Worm (Caenorhabditis elegans): Measurements from ENCODE around the gene ZK1127.12.

Gene ZK1127.12

DNA sequence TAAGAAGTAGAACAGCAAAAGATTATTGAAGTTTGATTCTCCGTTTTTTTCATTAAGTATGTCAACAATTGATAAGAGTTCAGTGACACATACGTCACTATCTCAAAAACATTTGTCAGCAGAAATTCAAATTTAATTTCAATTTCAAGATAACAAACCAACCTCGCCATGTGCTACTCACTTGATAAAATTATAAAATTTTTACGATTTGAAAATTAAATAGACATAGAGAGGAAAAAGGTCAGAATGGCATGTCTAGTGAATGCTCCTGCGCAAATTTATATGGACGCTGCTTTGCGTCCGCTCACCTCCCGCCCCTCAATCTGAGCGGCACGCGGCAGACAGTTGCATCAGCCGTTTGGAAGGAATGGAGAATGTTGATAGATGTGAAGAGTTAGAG, 8.3 kb downstream of the ZK1127.12 start (continued):
- TF ChIP-seq nhr-11 (tag; optimal IDR thresholded peaks at IDR 0.05) (peak; percentile 29), D1046.2 (GFP tag; IDR thresholded peaks at IDR 0.05) (no peak), fkh-10 (GFP tag; optimal IDR thresholded peaks at IDR 0.05) (no peak), nhr-102 (tag; optimal IDR thresholded peaks at IDR 0.05) (peak; percentile 60), hif-1 (tag; optimal IDR thresholded peaks at IDR 0.05) (no peak), egl-43 (GFP tag; IDR thresholded peaks at IDR 0.05) (no peak), aly-2 (tag; optimal IDR thresholded peaks at IDR 0.05) (no peak), daf-19 (GFP tag; conservative IDR thresholded peaks at IDR 0.05) (no peak), lin-1 (GFP tag; IDR thresholded peaks at IDR 0.05) (peak; percentile 70), F37D6.2 (tag; optimal IDR thresholded peaks at IDR 0.05) (no peak), F26F4.8 (GFP tag; conservative IDR thresholded peaks at IDR 0.05) (no peak), pqm-1 (tag; optimal IDR thresholded peaks at IDR 0.05) (peak; percentile 91), hlh-30 (tag; optimal IDR thresholded peaks at IDR 0.05; ENCODE audit: insufficient read depth) (peak; percentile 46), zip-11 (GFP tag; IDR thresholded peaks at IDR 0.05) (no peak), lim-7 (GFP tag; IDR thresholded peaks at IDR 0.05) (no peak), cey-2 (tag; optimal IDR thresholded peaks at IDR 0.05; ENCODE audit: borderline replicate concordance, insufficient read depth) (no peak), ces-1 (GFP tag; optimal IDR thresholded peaks at IDR 0.05) (no peak), lin-29 (GFP tag; IDR thresholded peaks at IDR 0.05) (no peak), ceh-62 (tag; optimal IDR thresholded peaks at IDR 0.05) (no peak), nhr-41 (GFP tag; IDR thresholded peaks at IDR 0.05) (peak; percentile 77), Y5F2A.4 (GFP tag; optimal IDR thresholded peaks at IDR 0.05) (no peak), fos-1 (tag; optimal IDR thresholded peaks at IDR 0.05) (no peak), ztf-7 (tag; optimal IDR thresholded peaks at IDR 0.05) (no peak), arid-1 (GFP tag; conservative IDR thresholded peaks at IDR 0.05) (no peak), mdl-1 (tag; optimal IDR thresholded peaks at IDR 0.05) (peak in 1 of 2 experiments; percentile 68), Y105C5A.15 (GFP tag; IDR thresholded peaks at IDR 0.05) (no peak), egl-27 (tag; optimal IDR thresholded peaks at IDR 0.05) (no peak), tag-97 (GFP tag; IDR thresholded peaks at IDR 0.05) (no peak), hmg-1.1 (GFP tag; IDR thresholded peaks at IDR 0.05) (no peak), unc-62 (GFP tag; optimal IDR thresholded peaks at IDR 0.05 in 1 of 2) (peak in 1 of 2 experiments; percentile 77), unc-62 (tag; optimal IDR thresholded peaks at IDR 0.05) (no peak), Y48G9A.11 (GFP tag; IDR thresholded peaks at IDR 0.05) (no peak), unc-130 (GFP tag; optimal IDR thresholded peaks at IDR 0.05) (no peak), lsy-2 (tag; optimal IDR thresholded peaks at IDR 0.05) (no peak), lin-13 (GFP tag; optimal IDR thresholded peaks at IDR 0.05) (no peak), R02D3.7 (tag; optimal IDR thresholded peaks at IDR 0.05) (no peak), mxl-2 (GFP tag; conservative IDR thresholded peaks at IDR 0.05) (no peak), madf-9 (GFP tag; conservative IDR thresholded peaks at IDR 0.05) (0 out of 2 replicates have a peak, but pooled peaks have one; percentile 28), ceh-20 (GFP tag; IDR thresholded peaks at IDR 0.05) (peak; percentile 42; the same call in 1 of the 2 replicates), ctbp-1 (GFP tag; IDR thresholded peaks at IDR 0.05) (no peak), lin-38 (GFP tag; IDR thresholded peaks at IDR 0.05) (no peak; the same call in 1 of the 2 replicates), skn-1 (tag; optimal IDR thresholded peaks at IDR 0.05) (no peak), Y75B8A.6 (GFP tag; IDR thresholded peaks at IDR 0.05) (no peak), lin-39 (tag; optimal IDR thresholded peaks at IDR 0.05) (no peak), hlh-11 (tag; optimal IDR thresholded peaks at IDR 0.05) (peak; percentile 92), lir-3 (tag; optimal IDR thresholded peaks at IDR 0.05) (no peak), saeg-2 (GFP tag; IDR thresholded peaks at IDR 0.05) (no peak), pha-4 (GFP tag; IDR thresholded peaks at IDR 0.05) (peak; percentile 58), pha-4 (tag; optimal IDR thresholded peaks at IDR 0.05) (no peak), F10B5.3 (tag; optimal IDR thresholded peaks at IDR 0.05) (no peak), ama-1 (optimal IDR thresholded peaks at IDR 0.05) (no peak), snpc-4 (tag; optimal IDR thresholded peaks at IDR 0.05) (no peak), zip-2 (tag; optimal IDR thresholded peaks at IDR 0.05) (peak; percentile 14)

Data from whole organism, L4 larva.